Fruit fly (Drosophila melanogaster) whole organism, embryonic: ENCODE data around the gene Gld2.

Source experiments
- ATbp ChIP-seq: fragments of 200-800 bp; sonication (Bioruptor generic); optimal IDR thresholded peaks from 2 replicates; lab custom pipeline; 2017; ENCODE audit warnings: missing biosample characterization, mild to moderate bottlenecking, missing genetic modification characterization, missing genetic modification reagents
- B-H2 ChIP-seq: fragments of 200-800 bp; sonication (Bioruptor generic); optimal IDR thresholded peaks from 2 replicates; lab custom pipeline; 2018; ENCODE audit warnings: missing biosample characterization, mild to moderate bottlenecking, missing genetic modification characterization
- CG10209 ChIP-seq: fragments of 200-800 bp; sonication (Bioruptor generic); optimal IDR thresholded peaks from 3 replicates; lab custom pipeline; 2017; ENCODE audit warnings: missing biosample characterization, mild to moderate bottlenecking, missing genetic modification characterization, missing genetic modification reagents
- CG10267 ChIP-seq: fragments of 200-800 bp; sonication (Bioruptor generic); optimal IDR thresholded peaks from 2 replicates; lab custom pipeline; 2018; ENCODE audit warnings: missing biosample characterization, mild to moderate bottlenecking, missing genetic modification characterization, moderate library complexity
- CG10462 ChIP-seq: fragments of 200-800 bp; sonication (Bioruptor generic); optimal IDR thresholded peaks from 2 replicates; lab custom pipeline; 2016; ENCODE audit warnings: missing biosample characterization, missing genetic modification characterization
- CG10959 ChIP-seq: fragments of 200-800 bp; sonication (Bioruptor generic); IDR thresholded peaks from 2 replicates; pipeline ENCODE4 v1.3.6; 2022; ENCODE audit warnings: missing biosample characterization, missing genetic modification characterization
- CG12104 ChIP-seq: fragments of 200-800 bp; sonication (Bioruptor generic); optimal IDR thresholded peaks from 3 replicates; lab custom pipeline; 2016; ENCODE audit warnings: missing biosample characterization, missing genetic modification characterization
- CG12659 ChIP-seq: fragments of 200-800 bp; sonication (Bioruptor generic); optimal IDR thresholded peaks from 3 replicates; lab custom pipeline; 2017; ENCODE audit warnings: mild to moderate bottlenecking, missing biosample characterization, missing genetic modification reagents, missing genetic modification characterization
- CG14710 ChIP-seq: fragments of 200-800 bp; sonication (Bioruptor generic); optimal IDR thresholded peaks from 3 replicates; lab custom pipeline; 2019; ENCODE audit warnings: missing biosample characterization, mild to moderate bottlenecking, missing genetic modification characterization, moderate library complexity
- CG1602 ChIP-seq: fragments of 200-800 bp; sonication (Bioruptor generic); optimal IDR thresholded peaks from 3 replicates; lab custom pipeline; 2016; ENCODE audit warnings: missing biosample characterization, missing genetic modification characterization
- CG18764 ChIP-seq: fragments of 200-800 bp; sonication (Bioruptor generic); optimal IDR thresholded peaks from 3 replicates; lab custom pipeline; 2016; ENCODE audit warnings: missing biosample characterization, missing genetic modification characterization
- CG2202 ChIP-seq: fragments of 200-800 bp; sonication (Bioruptor generic); optimal IDR thresholded peaks from 2 replicates; lab custom pipeline; 2018; ENCODE audit warnings: missing biosample characterization, mild to moderate bottlenecking, missing genetic modification characterization
- CG2875 ChIP-seq: fragments of 200-800 bp; sonication (Bioruptor generic); optimal IDR thresholded peaks from 2 replicates; lab custom pipeline; 2017; ENCODE audit warnings: missing biosample characterization, mild to moderate bottlenecking, missing genetic modification characterization, missing genetic modification reagents
- CG32767 ChIP-seq: fragments of 200-800 bp; sonication (Bioruptor generic); IDR thresholded peaks from 2 replicates; pipeline ENCODE4 v1.3.6; 2022; ENCODE audit warnings: missing biosample characterization, missing genetic modification characterization
- CG3407 ChIP-seq: fragments of 200-800 bp; sonication (Bioruptor generic); optimal IDR thresholded peaks from 2 replicates; lab custom pipeline; 2018; ENCODE audit warnings: missing biosample characterization, mild to moderate bottlenecking, missing genetic modification characterization
- CG4424 ChIP-seq: fragments of 200-800 bp; sonication (Bioruptor generic); optimal IDR thresholded peaks from 3 replicates; lab custom pipeline; 2016; ENCODE audit warnings: missing biosample characterization, missing genetic modification characterization
- CG6254 ChIP-seq: fragments of 200-800 bp; sonication (Bioruptor generic); optimal IDR thresholded peaks from 3 replicates; lab custom pipeline; 2017; ENCODE audit warnings: mild to moderate bottlenecking, missing biosample characterization, missing genetic modification reagents, missing genetic modification characterization
- CG7556 ChIP-seq: fragments of 200-800 bp; sonication (Bioruptor generic); optimal IDR thresholded peaks from 2 replicates; lab custom pipeline; 2017; ENCODE audit warnings: missing biosample characterization, mild to moderate bottlenecking, missing genetic modification characterization
- CG8388 ChIP-seq: fragments of 200-800 bp; sonication (Bioruptor generic); optimal IDR thresholded peaks from 2 replicates; lab custom pipeline; 2019; ENCODE audit warnings: missing biosample characterization, mild to moderate bottlenecking, missing genetic modification characterization, moderate library complexity
- CG8924 ChIP-seq: fragments of 200-800 bp; optimal IDR thresholded peaks from 3 replicates; lab custom pipeline; 2019; ENCODE audit warnings: missing biosample characterization, mild to moderate bottlenecking, missing genetic modification characterization, moderate library complexity
- CG8944 ChIP-seq: fragments of 200-800 bp; sonication (Bioruptor generic); optimal IDR thresholded peaks from 3 replicates; lab custom pipeline; 2016; ENCODE audit warnings: missing biosample characterization, missing genetic modification characterization
- CHES-1-like ChIP-seq: fragments of 200-800 bp; sonication (Bioruptor generic); optimal IDR thresholded peaks from 2 replicates; lab custom pipeline; 2016; ENCODE audit warnings: missing biosample characterization, missing genetic modification characterization
- D19A ChIP-seq: fragments of 200-800 bp; optimal IDR thresholded peaks from 3 replicates; lab custom pipeline; 2019; ENCODE audit warnings: missing biosample characterization, mild to moderate bottlenecking, missing genetic modification characterization, moderate library complexity
- H2.0 ChIP-seq: fragments of 200-800 bp; sonication (Bioruptor generic); IDR thresholded peaks from 2 replicates; pipeline ENCODE4 v1.3.6; 2022; ENCODE audit warnings: missing biosample characterization, missing genetic modification characterization
- Hsf ChIP-seq: fragments of 200-800 bp; sonication (Bioruptor generic); optimal IDR thresholded peaks from 3 replicates; lab custom pipeline; 2016; ENCODE audit warnings: missing biosample characterization, missing genetic modification characterization
- Jarid2 ChIP-seq: fragments of 200-800 bp; sonication (Bioruptor generic); optimal IDR thresholded peaks from 3 replicates; lab custom pipeline; 2017; ENCODE audit warnings: mild to moderate bottlenecking, missing biosample characterization, missing genetic modification reagents, missing genetic modification characterization
- MBD-R2 ChIP-seq: fragments of 200-800 bp; sonication (Bioruptor generic); IDR thresholded peaks from 2 replicates; pipeline ENCODE4 v1.3.6; 2022; ENCODE audit warnings: missing biosample characterization, missing genetic modification characterization
- NC2β ChIP-seq: fragments of 200-800 bp; sonication (Bioruptor generic); optimal IDR thresholded peaks from 2 replicates; lab custom pipeline; 2016; ENCODE audit warnings: missing biosample characterization, missing genetic modification characterization
- Nf-YA ChIP-seq: fragments of 200-800 bp; sonication (Bioruptor generic); IDR thresholded peaks from 2 replicates; pipeline ENCODE4 v1.3.6; 2022; ENCODE audit warnings: missing biosample characterization, missing genetic modification characterization
- Oaz ChIP-seq: fragments of 200-800 bp; sonication (Bioruptor generic); IDR thresholded peaks from 2 replicates; pipeline ENCODE4 v1.3.6; 2022; ENCODE audit warnings: missing biosample characterization, missing genetic modification characterization
- Six4 ChIP-seq: fragments of 200-800 bp; sonication (Bioruptor generic); optimal IDR thresholded peaks from 2 replicates; lab custom pipeline; 2016; ENCODE audit warnings: missing biosample characterization, missing genetic modification characterization
- Ssrp ChIP-seq: fragments of 200-800 bp; sonication (Bioruptor generic); optimal IDR thresholded peaks from 2 replicates; lab custom pipeline; 2018; ENCODE audit warnings: missing biosample characterization, mild to moderate bottlenecking, missing genetic modification characterization, moderate library complexity
- bsh ChIP-seq, 2 experiments: fragments of 200-800 bp; sonication (Bioruptor generic); optimal IDR thresholded peaks; 2 replicates each; lab custom pipeline; 2017 to 2018; ENCODE audit warnings: mild to moderate bottlenecking in 2 of 2, missing biosample characterization in 2 of 2, missing genetic modification characterization in 2 of 2, moderate library complexity in 1 of 2
- btn ChIP-seq: fragments of 200-800 bp; sonication (Bioruptor generic); optimal IDR thresholded peaks from 2 replicates; lab custom pipeline; 2016; ENCODE audit warnings: missing biosample characterization, missing genetic modification characterization
- chif ChIP-seq, 2 experiments: fragments of 200-800 bp; sonication (Bioruptor generic); optimal IDR thresholded peaks; 3 replicates each; lab custom pipeline; 2016; ENCODE audit warnings: missing biosample characterization in 2 of 2, missing genetic modification characterization in 2 of 2
- chn ChIP-seq: fragments of 200-800 bp; sonication (Bioruptor generic); optimal IDR thresholded peaks from 2 replicates; lab custom pipeline; 2016; ENCODE audit warnings: missing biosample characterization, missing genetic modification characterization
- dmrt11E ChIP-seq: fragments of 200-800 bp; sonication (Bioruptor generic); optimal IDR thresholded peaks from 3 replicates; lab custom pipeline; 2018; ENCODE audit warnings: missing biosample characterization, mild to moderate bottlenecking, missing genetic modification characterization, moderate library complexity
- fu2 ChIP-seq: fragments of 200-800 bp; sonication (Bioruptor generic); optimal IDR thresholded peaks from 2 replicates; lab custom pipeline; 2016; ENCODE audit warnings: missing biosample characterization, missing genetic modification characterization
- gem ChIP-seq: fragments of 200-800 bp; sonication (Bioruptor generic); optimal IDR thresholded peaks from 2 replicates; lab custom pipeline; 2019; ENCODE audit warnings: missing biosample characterization, mild to moderate bottlenecking, missing genetic modification characterization, moderate library complexity
- grau ChIP-seq: fragments of 200-800 bp; optimal IDR thresholded peaks from 3 replicates; lab custom pipeline; 2019; ENCODE audit warnings: missing biosample characterization, mild to moderate bottlenecking, missing genetic modification characterization, moderate library complexity
- ham ChIP-seq: fragments of 200-800 bp; sonication (Bioruptor generic); IDR thresholded peaks from 2 replicates; pipeline ENCODE4 v1.3.6; 2022; ENCODE audit warnings: missing biosample characterization, missing genetic modification characterization
- hb ChIP-seq: fragments of 200-800 bp; sonication (Bioruptor generic); IDR thresholded peaks from 3 replicates; pipeline ENCODE4 v1.3.6; 2022; ENCODE audit warnings: missing biosample characterization, missing genetic modification characterization; ENCODE audit not compliant: partially characterized antibody
- org-1 ChIP-seq: fragments of 200-800 bp; sonication (Bioruptor generic); optimal IDR thresholded peaks from 2 replicates; lab custom pipeline; 2017; ENCODE audit warnings: missing biosample characterization, missing genetic modification characterization
- otp ChIP-seq: fragments of 200-800 bp; sonication (Bioruptor generic); IDR thresholded peaks from 3 replicates; pipeline ENCODE4, ENCODE4 v1.3.6; 2022; ENCODE audit warnings: missing biosample characterization, missing genetic modification characterization
- pan ChIP-seq, 4 experiments: fragments of >200 bp in 3 of 4; fragments of 200-800 bp in 1 of 4; sonication (Bioruptor generic) in 1 of 4; optimal IDR thresholded peaks in 3 of 4; IDR thresholded peaks in 1 of 4; 2 replicates each; pipeline versions ENCODE4 v1.3.6 to Lab custom; 2017 to 2022; ENCODE audit warnings: missing biosample characterization in 2 of 4, missing genetic modification characterization in 2 of 4, mixed read lengths in 1 of 4
- slbo ChIP-seq: fragments of 200-800 bp; sonication (Bioruptor generic); IDR thresholded peaks from 2 replicates; pipeline ENCODE4 v1.3.6; 2022; ENCODE audit warnings: missing biosample characterization, missing genetic modification characterization
- slou ChIP-seq: fragments of 200-800 bp; sonication (Bioruptor generic); optimal IDR thresholded peaks from 3 replicates; lab custom pipeline; 2016; ENCODE audit warnings: missing biosample characterization, missing genetic modification characterization
- wor ChIP-seq: fragments of 200-800 bp; sonication (Bioruptor generic); IDR thresholded peaks from 2 replicates; pipeline ENCODE4 v1.3.6; 2022; ENCODE audit warnings: missing biosample characterization, missing genetic modification characterization
- zen ChIP-seq: fragments of 200-800 bp; sonication (Bioruptor generic); optimal IDR thresholded peaks from 3 replicates; lab custom pipeline; 2018; ENCODE audit warnings: missing biosample characterization, mild to moderate bottlenecking, missing genetic modification characterization, moderate library complexity

The Gld2 gene

DNA sequence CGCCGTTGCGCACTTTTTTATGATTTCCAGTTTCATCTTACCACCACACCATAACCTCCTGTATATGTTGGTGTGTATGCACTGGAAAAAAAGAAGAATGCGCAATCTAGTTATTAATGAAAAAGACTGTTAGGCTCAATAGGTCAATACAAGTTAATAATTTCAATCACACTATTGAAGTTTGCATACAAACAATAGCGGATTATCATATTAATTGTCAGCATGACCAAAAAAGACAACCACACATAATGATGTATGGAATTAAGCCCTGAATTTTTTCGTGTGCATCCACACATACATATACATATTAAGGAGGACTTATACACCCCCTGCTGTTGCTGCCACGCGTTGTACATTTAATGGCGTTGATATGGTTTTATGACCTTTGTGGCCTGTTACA is 25.1 kb downstream of the Gld2 start (continued):
- TF ChIP-seq zen (tag; lab: Kevin White, UChicago) = peak; percentile 28
- TF ChIP-seq CG12659 = peak; percentile 39
- TF ChIP-seq Jarid2 = no peak
- TF ChIP-seq Six4 (GFP tag; lab: Kevin White, UChicago) = peak; percentile 8
- TF ChIP-seq slou = peak; percentile 23
- no peak for TF ChIP-seq pan (optimal IDR thresholded peaks at IDR 0.05; lab: Kevin White, UChicago)
- peak in 1 of 2 experiments; percentile 39 for TF ChIP-seq pan (GFP tag; optimal IDR thresholded peaks at IDR 0.05 in 1 of 2, IDR thresholded peaks at IDR 0.05 in 1 of 2)
- TF ChIP-seq CHES-1-like (GFP tag; lab: Kevin White, UChicago) = peak; percentile 10
- peak; percentile 15 for TF ChIP-seq fu2
- peak; percentile 9 for TF ChIP-seq CG1602
- peak; percentile 19 for TF ChIP-seq CG18764
- TF ChIP-seq CG8944 (GFP tag; lab: Kevin White, UChicago) = peak; percentile 13
- TF ChIP-seq CG12104 (GFP tag; lab: Kevin White, UChicago) = no peak
- TF ChIP-seq MBD-R2 (GFP tag; lab: Robert Waterston, UW) = no peak
- no peak for TF ChIP-seq ham (GFP tag; lab: Robert Waterston, UW)
- TF ChIP-seq, all 482 proteins: peak for 201

DNA sequence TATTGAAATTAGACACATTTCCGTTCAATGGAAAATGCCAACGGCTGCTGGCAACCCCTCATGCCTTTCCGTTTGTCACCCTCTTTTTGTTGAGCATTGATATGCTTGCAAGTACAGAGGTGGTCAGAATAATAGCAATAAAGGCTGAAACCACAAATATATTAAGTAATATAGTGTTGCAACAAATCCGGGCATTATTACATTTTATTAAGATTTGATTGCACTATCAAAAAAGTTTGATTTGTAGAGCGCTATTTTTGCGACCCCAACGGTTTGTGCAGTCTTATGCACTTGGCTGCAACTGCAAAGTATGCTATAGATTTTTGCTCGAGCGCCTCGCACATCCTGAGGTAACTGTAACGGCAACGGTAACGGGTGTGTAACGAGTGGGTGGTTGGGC is 48.6 kb downstream of the Gld2 start:
- TF ChIP-seq ATbp (GFP tag; lab: Kevin White, UChicago) (peak; percentile 17), CG10462 (GFP tag; lab: Kevin White, UChicago) (peak; percentile 6), grau (tag; lab: Kevin White, UChicago) (peak; percentile 17), CG32767 (GFP tag; lab: Robert Waterston, UW) (0 out of 2 replicates have a peak, but pooled peaks have one; percentile 32), NC2β (GFP tag; lab: Kevin White, UChicago) (peak; percentile 3), org-1 (GFP tag; lab: Kevin White, UChicago) (peak; percentile 12), slbo (no peak), CG4424 (GFP tag; lab: Kevin White, UChicago) (peak; percentile 53), CG6254 (GFP tag; lab: Kevin White, UChicago) (peak; percentile 56), bsh (GFP tag; optimal IDR thresholded peaks at IDR 0.05; lab: Kevin White, UChicago) (peak in 1 of 2 experiments; percentile 74), wor (0 out of 2 replicates have a peak, but pooled peaks have one; percentile 28), D19A (peak; percentile 39), slou (no peak), Oaz (GFP tag; lab: Robert Waterston, UW) (0 out of 2 replicates have a peak, but pooled peaks have one; percentile 5), Nf-YA (GFP tag; lab: Robert Waterston, UW) (0 out of 2 replicates have a peak, but pooled peaks have one; percentile 27), CG2875 (GFP tag; lab: Kevin White, UChicago) (peak; percentile 28), gem (tag; lab: Kevin White, UChicago) (peak; percentile 66), hb (GFP tag; lab: Robert Waterston, UW) (no peak), CG10209 (GFP tag; lab: Kevin White, UChicago) (peak; percentile 41), CG10959 (peak; percentile 35; the same call in 1 of the 2 replicates), chif (GFP tag; optimal IDR thresholded peaks at IDR 0.05; lab: Kevin White, UChicago) (peak in 1 of 2 experiments; percentile 38), H2.0 (GFP tag; lab: Robert Waterston, UW) (peak; percentile 16; the same call in 1 of the 2 replicates), otp (GFP tag; lab: Robert Waterston, UW) (peak; percentile 55; the same call in 1 of the 3 replicates), CG2202 (peak; percentile 54), CG8388 (peak; percentile 47), CG3407 (GFP tag; lab: Kevin White, UChicago) (peak; percentile 15), CG10267 (tag; lab: Kevin White, UChicago) (peak; percentile 58), dmrt11E (tag; lab: Kevin White, UChicago) (peak; percentile 84), Hsf (GFP tag; lab: Kevin White, UChicago) (peak; percentile 55), Ssrp (peak; percentile 50), CG7556 (peak; percentile 23), chn (GFP tag; lab: Kevin White, UChicago) (peak; percentile 2), CG8924 (tag; lab: Kevin White, UChicago) (peak; percentile 38), CG14710 (tag; lab: Kevin White, UChicago) (peak; percentile 60), B-H2 (GFP tag; lab: Kevin White, UChicago) (no peak), btn (GFP tag; lab: Kevin White, UChicago) (peak; percentile 0)
